Fruit fly (Drosophila melanogaster): ENCODE measurements around the gene CG14820.

DNA sequence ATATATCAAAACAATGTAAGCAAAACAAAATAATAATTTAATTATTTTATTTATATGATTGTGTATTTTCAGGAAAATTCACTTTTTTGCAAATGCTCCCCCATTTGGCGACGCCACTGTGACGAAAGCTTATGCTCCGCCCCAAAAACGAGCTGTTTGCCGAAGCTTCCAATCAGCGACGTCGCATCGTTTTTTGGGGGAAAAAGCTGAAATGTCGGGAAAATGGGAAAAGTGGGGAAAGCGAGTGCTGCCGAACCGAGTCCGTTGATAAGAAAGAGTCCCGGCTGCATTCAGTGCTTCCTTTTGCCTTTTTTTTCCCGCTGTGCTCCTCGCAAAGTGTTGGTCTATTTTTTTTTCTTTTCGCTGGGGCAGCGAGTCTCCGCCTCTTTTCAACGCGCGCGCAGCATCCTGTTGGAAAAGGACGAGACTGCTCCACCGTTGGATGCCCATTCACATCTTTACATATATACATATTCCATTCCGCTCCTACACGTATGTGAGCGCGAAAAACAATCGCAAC is 2.1 kb downstream of the CG14820 start:
- TF ChIP-seq ttk (optimal IDR thresholded peaks at IDR 0.05) = no peak
- TF ChIP-seq psq (optimal IDR thresholded peaks at IDR 0.05) = no peak

Data from Kc167 (cell line).